Comparison of ENCODE assay signal across 5 worm cellular contexts in the genomic region with DNA sequence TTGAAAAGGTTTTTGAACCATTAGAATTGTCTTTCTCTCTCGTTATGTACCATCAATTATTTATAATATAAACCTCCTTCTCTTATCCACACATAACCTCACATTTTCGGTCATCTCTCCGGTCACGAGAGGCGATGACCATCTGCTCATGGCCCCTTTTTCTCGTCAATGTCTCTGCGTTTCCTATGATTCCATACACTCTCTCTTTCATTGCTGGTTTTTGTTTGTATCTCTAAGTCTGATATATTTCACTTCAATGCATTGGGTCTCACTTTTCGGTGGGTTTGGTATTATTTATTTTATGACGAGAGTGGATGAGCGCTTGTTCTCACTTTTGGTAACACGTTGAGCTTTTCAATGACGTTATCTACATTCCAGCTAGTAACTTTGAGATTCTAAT.
TF ChIP-seq lines count a peak whose summit lies in the region.

No protein-coding gene starts in this region.

TF ChIP-seq in whole organism, L1 larva, 84 proteins besides CTCF, POLR2A, EP300 and RAD21 (continues in another document):
- TF ChIP-seq fkh-10 (GFP tag; optimal IDR thresholded peaks at IDR 0.05; lab: Kevin White, UChicago) (no peak), tlp-1 (tag; optimal IDR thresholded peaks at IDR 0.05; lab: Kevin White, UChicago) (no peak), pax-3 (tag; optimal IDR thresholded peaks at IDR 0.05; lab: Kevin White, UChicago) (no peak), ceh-63 (GFP tag; optimal IDR thresholded peaks at IDR 0.05; lab: Kevin White, UChicago) (no peak), grh-1 (GFP tag; IDR thresholded peaks at IDR 0.05; lab: Robert Waterston, UW) (no peak; the same call in 1 of the 2 replicates), lin-14 (GFP tag; optimal IDR thresholded peaks at IDR 0.05; lab: Kevin White, UChicago) (peak; percentile 96), mep-1 (tag; optimal IDR thresholded peaks at IDR 0.05; lab: Kevin White, UChicago) (peak; percentile 88), lsy-2 (tag; optimal IDR thresholded peaks at IDR 0.05; lab: Kevin White, UChicago) (peak; percentile 72 to 81), ztf-11 (tag; optimal IDR thresholded peaks at IDR 0.05; lab: Kevin White, UChicago) (peak in 1 of 2 experiments; percentile 89), efl-3 (GFP tag; optimal IDR thresholded peaks at IDR 0.05; lab: Kevin White, UChicago) (no peak), nhr-76 (tag; optimal IDR thresholded peaks at IDR 0.05; lab: Kevin White, UChicago) (no peak), ceh-90 (tag; optimal IDR thresholded peaks at IDR 0.05; lab: Kevin White, UChicago) (no peak), rnt-1 (tag; optimal IDR thresholded peaks at IDR 0.05; lab: Kevin White, UChicago) (peak; percentile 80), skn-1 (tag; optimal IDR thresholded peaks at IDR 0.05; lab: Kevin White, UChicago) (peak; percentile 61), aha-1 (tag; optimal IDR thresholded peaks at IDR 0.05; lab: Kevin White, UChicago) (peak; percentile 16), swsn-7 (tag; optimal IDR thresholded peaks at IDR 0.05; lab: Kevin White, UChicago) (peak; percentile 78), nhr-84 (tag; optimal IDR thresholded peaks at IDR 0.05; lab: Kevin White, UChicago) (no peak), unc-30 (tag; optimal IDR thresholded peaks at IDR 0.05; lab: Kevin White, UChicago) (no peak)

TF ChIP-seq in whole organism, L3 larva, 47 proteins besides CTCF, POLR2A, EP300 and RAD21 (continues in another document):
- TF ChIP-seq ztf-4 (tag; optimal IDR thresholded peaks at IDR 0.05; lab: Kevin White, UChicago), result no peak
- TF ChIP-seq fkh-2 (tag; optimal IDR thresholded peaks at IDR 0.05; lab: Kevin White, UChicago), result no peak
- no peak for TF ChIP-seq ZK546.5 (tag; optimal IDR thresholded peaks at IDR 0.05; lab: Kevin White, UChicago)
- peak; percentile 16 for TF ChIP-seq lin-15B (tag; optimal IDR thresholded peaks at IDR 0.05; lab: Kevin White, UChicago)
- TF ChIP-seq ceh-82 (tag; optimal IDR thresholded peaks at IDR 0.05; lab: Kevin White, UChicago), result no peak
- TF ChIP-seq ama-1 (optimal IDR thresholded peaks at IDR 0.05; lab: Kevin White, UChicago), result no peak
- TF ChIP-seq nfya-1 (tag; optimal IDR thresholded peaks at IDR 0.05; lab: Kevin White, UChicago; ENCODE audit: insufficient read depth), result peak; percentile 55
- TF ChIP-seq nhr-67 (tag; optimal IDR thresholded peaks at IDR 0.05; lab: Kevin White, UChicago), result no peak
- no peak for TF ChIP-seq elt-1 (tag; optimal IDR thresholded peaks at IDR 0.05; lab: Kevin White, UChicago)
- TF ChIP-seq unc-62 (GFP tag; optimal IDR thresholded peaks at IDR 0.05; lab: Kevin White, UChicago), result no peak
- TF ChIP-seq elt-3 (tag; optimal IDR thresholded peaks at IDR 0.05; lab: Kevin White, UChicago), result no peak
- no peak for TF ChIP-seq aly-2 (tag; optimal IDR thresholded peaks at IDR 0.05; lab: Kevin White, UChicago)
- TF ChIP-seq lsy-12 (tag; optimal IDR thresholded peaks at IDR 0.05; lab: Kevin White, UChicago), result no peak
- TF ChIP-seq R02D3.7 (tag; optimal IDR thresholded peaks at IDR 0.05; lab: Kevin White, UChicago), result no peak
- no peak for TF ChIP-seq nhr-77 (tag; optimal IDR thresholded peaks at IDR 0.05; lab: Kevin White, UChicago)
- peak; percentile 39 for TF ChIP-seq nhr-43 (tag; optimal IDR thresholded peaks at IDR 0.05; lab: Kevin White, UChicago; ENCODE audit: poor library complexity, severe bottlenecking)
- TF ChIP-seq hmg-11 (tag; optimal IDR thresholded peaks at IDR 0.05; lab: Kevin White, UChicago), result peak; percentile 59
- TF ChIP-seq mdl-1 (tag; optimal IDR thresholded peaks at IDR 0.05; lab: Kevin White, UChicago), result no peak

TF ChIP-seq in whole organism, early embryonic, 17 proteins besides CTCF, POLR2A, EP300 and RAD21:
- TF ChIP-seq hmbx-1 (tag; optimal IDR thresholded peaks at IDR 0.05; lab: Kevin White, UChicago) (no peak), sea-1 (GFP tag; conservative IDR thresholded peaks at IDR 0.05; lab: Robert Waterston, UW) (no peak), aly-1 (tag; optimal IDR thresholded peaks at IDR 0.05; lab: Kevin White, UChicago) (no peak), B0310.2 (tag; optimal IDR thresholded peaks at IDR 0.05; lab: Kevin White, UChicago) (no peak), pes-1 (GFP tag; IDR thresholded peaks at IDR 0.05; lab: Robert Waterston, UW) (no peak), hnd-1 (tag; optimal IDR thresholded peaks at IDR 0.05; lab: Kevin White, UChicago) (no peak), hmg-4 (GFP tag; optimal IDR thresholded peaks at IDR 0.05; lab: Kevin White, UChicago) (peak; percentile 55), tbx-11 (GFP tag; IDR thresholded peaks at IDR 0.05; lab: Robert Waterston, UW) (no peak), F13C5.2 (tag; optimal IDR thresholded peaks at IDR 0.05; lab: Kevin White, UChicago) (peak; percentile 68), ceh-13 (GFP tag; optimal IDR thresholded peaks at IDR 0.05; lab: Kevin White, UChicago) (no peak), tra-4 (tag; optimal IDR thresholded peaks at IDR 0.05; lab: Kevin White, UChicago) (no peak), tbx-37 (GFP tag; conservative IDR thresholded peaks at IDR 0.05; lab: Robert Waterston, UW) (no peak), ama-1 (optimal IDR thresholded peaks at IDR 0.05; lab: Kevin White, UChicago) (no peak), flt-1 (GFP tag; IDR thresholded peaks at IDR 0.05; lab: Robert Waterston, UW) (no peak)

TF ChIP-seq in whole organism, midembryonic, 9 proteins besides CTCF, POLR2A, EP300 and RAD21:
- TF ChIP-seq cog-1 (tag; optimal IDR thresholded peaks at IDR 0.05; lab: Kevin White, UChicago) (peak; percentile 63), flt-1 (GFP tag; IDR thresholded peaks at IDR 0.05; lab: Robert Waterston, UW) (no peak)

TF ChIP-seq in whole organism, young adult, 124 proteins besides CTCF, POLR2A, EP300 and RAD21:
- TF ChIP-seq hmg-1.2 (GFP tag; IDR thresholded peaks at IDR 0.05; lab: Robert Waterston, UW) (peak; percentile 85), ekl-4 (GFP tag; IDR thresholded peaks at IDR 0.05; lab: Robert Waterston, UW) (peak; percentile 46; the same call in 1 of the 2 replicates), cebp-1 (GFP tag; IDR thresholded peaks at IDR 0.05; lab: Robert Waterston, UW) (no peak), cebp-1 (tag; optimal IDR thresholded peaks at IDR 0.05; lab: Kevin White, UChicago) (peak; percentile 39), F10E7.11 (tag; optimal IDR thresholded peaks at IDR 0.05; lab: Kevin White, UChicago) (no peak), lin-40 (tag; optimal IDR thresholded peaks at IDR 0.05; lab: Kevin White, UChicago) (peak; percentile 11), C06A6.2 (GFP tag; conservative IDR thresholded peaks at IDR 0.05; lab: Robert Waterston, UW) (no peak), mcd-1 (GFP tag; IDR thresholded peaks at IDR 0.05; lab: Robert Waterston, UW) (no peak), fkh-3 (tag; optimal IDR thresholded peaks at IDR 0.05; lab: Kevin White, UChicago) (no peak), attf-5 (GFP tag; optimal IDR thresholded peaks at IDR 0.05; lab: Kevin White, UChicago) (peak; percentile 32), lin-35 (GFP tag; optimal IDR thresholded peaks at IDR 0.05; lab: Kevin White, UChicago) (peak in 1 of 3 experiments; percentile 17)
TF ChIP-seq in whole organism, young adult: peak in this region for 6.

Comparison
In these comparisons a context has a peak if more than half of its experiments do, and no peak if none do; other contexts are left out.
1. Of the 8 proteins assayed by ChIP-seq in both whole organism, young adult and whole organism, L1 larva: peak only in whole organism, young adult: none; only in whole organism, L1 larva: dpl-1, efl-1, nhr-90, snpc-4 and unc-130; in both: none; in neither: 2; mixed calls (peak in some experiments, not most) for 1.